Worm (Caenorhabditis elegans): ENCODE results near the gene ZC317.2.
"Not testable (repeated sequence)": the region's sequence is repeated elsewhere in the genome, so short reads cannot be mapped to it uniquely, and the experiment has no call there.

Gene ZC317.2

DNA sequence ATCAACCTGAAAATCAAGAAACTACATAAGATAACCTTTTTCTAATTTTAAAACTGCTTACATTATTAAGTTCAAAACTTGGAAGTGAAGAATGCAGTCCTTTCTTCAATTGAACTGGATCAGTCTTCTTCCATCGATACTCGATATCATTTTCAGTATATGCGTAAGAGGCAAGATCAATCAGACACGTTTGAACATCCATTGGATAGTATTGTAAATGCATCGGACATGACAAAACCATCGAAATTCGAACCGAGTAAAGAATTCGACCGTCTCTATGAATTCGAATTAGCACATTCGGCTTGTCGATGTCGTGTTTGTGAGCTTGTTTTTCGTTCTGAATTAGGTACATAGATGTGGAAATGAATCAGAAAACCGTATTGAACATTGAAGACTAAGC is 9.2 kb upstream of the ZC317.2 start:
- TF ChIP-seq pha-4 (tag; optimal IDR thresholded peaks at IDR 0.05) (no peak), nhr-25 (tag; optimal IDR thresholded peaks at IDR 0.05) (no peak), mml-1 (tag; optimal IDR thresholded peaks at IDR 0.05) (no peak), skn-1 (tag; optimal IDR thresholded peaks at IDR 0.05) (no peak), elt-1 (tag; optimal IDR thresholded peaks at IDR 0.05) (no peak)

DNA sequence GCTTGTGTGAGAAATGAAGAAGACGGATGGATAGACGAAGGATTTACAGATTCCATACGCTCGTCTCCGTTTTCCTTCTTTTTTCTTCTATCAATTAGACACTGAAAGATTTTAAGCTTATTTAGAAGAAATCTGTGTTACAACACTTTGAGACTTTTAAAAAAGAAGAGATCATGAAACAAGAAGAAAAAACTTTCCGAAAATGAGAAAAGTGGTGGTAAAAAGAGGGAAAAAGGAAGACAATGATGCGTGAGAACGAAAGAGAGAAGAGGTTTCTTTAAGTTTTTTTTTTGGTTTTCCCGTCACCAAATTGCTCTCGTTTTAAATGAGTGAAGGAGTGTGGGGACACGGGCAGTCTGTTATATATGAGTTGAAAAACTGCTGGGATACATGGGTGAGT is 6.3 kb upstream of the ZC317.2 start, which contains the start of gene glc-3:
glc-3 (minus strand) TSS at position 101 of the 400 bp plus-strand sequence.
- no peak for TF ChIP-seq tbx-2 (tag; optimal IDR thresholded peaks at IDR 0.05)
- TF ChIP-seq elt-3 (tag; optimal IDR thresholded peaks at IDR 0.05): no peak

DNA sequence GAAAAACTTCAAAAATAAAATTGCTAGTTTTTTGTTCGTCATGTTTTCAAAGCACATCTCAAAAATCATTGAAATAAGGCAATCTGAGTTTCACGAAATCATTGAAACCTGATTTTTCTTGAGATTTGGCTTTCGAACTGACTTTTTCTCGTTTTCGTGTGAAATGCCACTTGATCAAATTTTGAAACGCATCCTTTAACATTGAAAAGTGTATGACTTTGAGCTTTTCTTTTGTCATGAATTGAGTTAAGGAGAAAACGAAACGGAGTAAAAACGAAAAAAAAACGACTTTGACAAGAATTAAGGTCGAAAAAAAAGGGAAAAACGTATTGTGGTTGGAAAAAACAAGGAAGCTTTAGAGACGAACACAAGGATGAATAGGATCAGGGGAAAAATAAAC is 5.0 kb upstream of the ZC317.2 start:
- TF ChIP-seq nhr-76 (tag; optimal IDR thresholded peaks at IDR 0.05) (no peak), fkh-10 (GFP tag; optimal IDR thresholded peaks at IDR 0.05) (peak; percentile 45)

DNA sequence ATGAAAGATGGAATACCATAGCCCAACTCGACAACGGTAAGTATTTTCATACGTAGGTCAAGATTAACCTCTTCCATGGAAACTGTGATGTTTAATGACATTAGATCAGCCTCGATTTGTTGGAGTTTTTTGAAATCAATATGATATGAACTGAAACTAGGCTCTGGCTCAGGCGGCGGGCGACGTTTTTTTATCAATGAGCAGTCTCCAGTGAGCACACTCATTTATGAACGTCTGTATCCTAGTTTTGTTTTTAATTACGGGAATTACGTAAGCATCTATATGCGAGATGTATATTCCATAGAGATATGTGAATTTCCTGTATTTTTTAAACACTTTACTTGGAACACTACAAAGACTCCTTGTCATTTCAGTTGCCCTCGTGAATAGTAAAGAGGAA is 3.0 kb downstream of the ZC317.2 start, which contains the start of gene srg-67:
srg-67 (minus strand) TSS at position 101 of the 400 bp plus-strand sequence.
- no peak for TF ChIP-seq nhr-12 (tag; optimal IDR thresholded peaks at IDR 0.05)

DNA sequence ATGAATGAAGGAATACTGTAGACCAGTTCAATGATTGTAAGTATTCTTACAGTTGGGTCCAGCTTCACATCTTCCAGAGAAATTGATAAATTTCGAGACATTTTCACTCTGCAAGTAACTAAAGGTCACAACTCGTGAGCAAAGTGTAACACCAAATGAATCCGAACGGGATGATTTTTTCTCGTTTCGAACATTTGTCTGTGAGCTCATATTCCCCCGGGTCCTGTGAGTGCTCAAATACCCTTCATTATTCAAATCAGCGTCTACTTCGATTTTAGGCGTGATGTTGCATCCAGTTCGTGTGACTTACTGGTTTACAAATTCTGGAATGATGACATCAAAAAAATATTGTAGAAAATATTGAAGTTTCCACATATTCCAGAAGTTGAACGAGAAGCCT is 5.4 kb downstream of the ZC317.2 start, which contains the start of gene srg-68:
srg-68 (minus strand) TSS at position 101 of the 400 bp plus-strand sequence.
- no peak for TF ChIP-seq nhr-11 (tag; optimal IDR thresholded peaks at IDR 0.05)
- no peak for TF ChIP-seq unc-39 (tag; optimal IDR thresholded peaks at IDR 0.05)
- TF ChIP-seq nhr-23 (tag; optimal IDR thresholded peaks at IDR 0.05): no peak
- TF ChIP-seq nhr-237 (tag; optimal IDR thresholded peaks at IDR 0.05): no peak
- TF ChIP-seq ceh-9 (tag; optimal IDR thresholded peaks at IDR 0.05): no peak
- TF ChIP-seq skn-1 (tag; optimal IDR thresholded peaks at IDR 0.05): no peak
- no peak for TF ChIP-seq lsy-12 (tag; optimal IDR thresholded peaks at IDR 0.05)
- no peak for TF ChIP-seq daf-12 (tag; optimal IDR thresholded peaks at IDR 0.05)
- no peak for TF ChIP-seq elt-2 (tag; optimal IDR thresholded peaks at IDR 0.05)
- TF ChIP-seq fos-1 (tag; optimal IDR thresholded peaks at IDR 0.05): no peak
- no peak for TF ChIP-seq ceh-28 (tag; optimal IDR thresholded peaks at IDR 0.05)
- no peak for TF ChIP-seq nhr-25 (tag; optimal IDR thresholded peaks at IDR 0.05)
- TF ChIP-seq mdl-1 (tag; optimal IDR thresholded peaks at IDR 0.05): no peak

DNA sequence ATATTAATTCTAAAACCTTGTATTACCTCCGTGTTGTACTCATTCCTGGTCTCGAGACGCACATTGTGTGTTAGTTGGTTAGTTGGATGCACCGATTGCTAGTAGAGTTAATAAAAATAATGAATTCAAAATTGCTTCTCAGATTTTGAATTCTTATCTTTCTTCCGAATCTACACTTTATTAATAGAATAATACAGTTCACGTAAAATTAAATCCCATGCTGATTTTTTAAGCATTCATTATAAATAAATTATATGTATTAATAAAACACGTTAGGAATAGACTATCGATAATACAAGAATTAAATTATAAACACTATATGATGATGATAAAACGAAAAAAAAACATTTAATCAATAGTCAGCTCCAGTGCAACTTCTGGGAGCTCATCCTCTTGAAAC is 8.6 kb downstream of the ZC317.2 start, which contains the start of gene ZC317.6:
ZC317.6 (minus strand) TSS at position 101 of the 400 bp plus-strand sequence.
- not testable (repeated sequence) for TF ChIP-seq fos-1 (tag; optimal IDR thresholded peaks at IDR 0.05); daf-12 (tag; optimal IDR thresholded peaks at IDR 0.05); nfya-1 (tag; optimal IDR thresholded peaks at IDR 0.05; ENCODE audit: insufficient read depth)

DNA sequence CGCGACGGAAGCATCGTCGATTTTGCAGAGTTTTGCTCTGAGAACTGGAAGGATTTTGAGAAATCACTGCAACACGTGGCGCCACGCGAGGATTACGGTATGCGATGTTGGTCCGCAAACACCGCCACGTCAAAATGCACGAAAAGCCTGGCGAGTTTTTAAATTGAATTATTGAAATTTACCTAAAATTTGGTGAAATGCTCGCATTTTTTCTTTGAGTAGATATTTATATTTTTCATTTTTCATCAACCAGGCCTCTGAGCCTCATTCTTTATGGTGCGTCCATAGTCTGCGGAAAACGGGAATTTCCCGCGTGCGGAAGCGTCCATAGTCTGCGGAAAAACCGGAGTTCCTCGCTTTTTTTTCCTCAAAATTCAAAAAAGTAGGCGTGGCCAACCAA is 11.0 kb downstream of the ZC317.2 start, which contains the start of gene ZC317.7:
ZC317.7 (minus strand) TSS at position 101 of the 400 bp plus-strand sequence.
- not testable (repeated sequence) for TF ChIP-seq elt-2, nhr-76, ceh-82 (tag; optimal IDR thresholded peaks at IDR 0.05)

DNA sequence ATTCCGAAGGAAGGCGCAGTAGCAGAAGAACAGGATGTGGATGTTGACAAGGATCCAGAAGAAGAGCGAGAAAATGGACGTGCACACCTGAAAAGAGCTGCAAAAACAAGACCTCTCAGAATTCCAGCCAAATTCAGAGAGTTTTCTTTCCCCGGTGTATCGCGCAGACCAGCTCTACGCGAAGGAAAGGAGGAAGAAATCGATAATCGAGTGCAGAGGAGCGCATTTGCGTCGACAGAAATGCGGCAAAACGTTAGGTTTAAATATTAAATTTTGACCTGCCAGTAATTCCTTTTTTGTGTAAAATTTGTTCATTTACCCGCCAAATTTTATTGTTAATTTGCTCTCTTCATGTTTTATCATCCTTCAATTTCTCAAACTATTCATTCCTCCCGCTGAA is 17.8 kb downstream of the ZC317.2 start:
- TF ChIP-seq eor-1 (tag; optimal IDR thresholded peaks at IDR 0.05) (no peak), nhr-237 (tag; optimal IDR thresholded peaks at IDR 0.05) (no peak), nhr-76 (tag; optimal IDR thresholded peaks at IDR 0.05) (no peak), lin-15B (tag; optimal IDR thresholded peaks at IDR 0.05) (no peak), jun-1 (tag; optimal IDR thresholded peaks at IDR 0.05) (no peak), zag-1 (tag; optimal IDR thresholded peaks at IDR 0.05) (no peak), R02D3.7 (tag; optimal IDR thresholded peaks at IDR 0.05) (no peak), elt-1 (tag; optimal IDR thresholded peaks at IDR 0.05) (no peak), daf-12 (tag; optimal IDR thresholded peaks at IDR 0.05) (no peak), nhr-11 (tag; optimal IDR thresholded peaks at IDR 0.05) (no peak), fkh-10 (GFP tag; optimal IDR thresholded peaks at IDR 0.05) (no peak), nhr-25 (tag; optimal IDR thresholded peaks at IDR 0.05) (no peak), nfya-1 (tag; optimal IDR thresholded peaks at IDR 0.05; ENCODE audit: insufficient read depth) (no peak), snpc-4 (tag; optimal IDR thresholded peaks at IDR 0.05) (no peak)

All from whole organism, L3 larva.